Fruit fly (Drosophila melanogaster): ENCODE measurements around the gene TTLL15.

TTLL15 gene

DNA sequence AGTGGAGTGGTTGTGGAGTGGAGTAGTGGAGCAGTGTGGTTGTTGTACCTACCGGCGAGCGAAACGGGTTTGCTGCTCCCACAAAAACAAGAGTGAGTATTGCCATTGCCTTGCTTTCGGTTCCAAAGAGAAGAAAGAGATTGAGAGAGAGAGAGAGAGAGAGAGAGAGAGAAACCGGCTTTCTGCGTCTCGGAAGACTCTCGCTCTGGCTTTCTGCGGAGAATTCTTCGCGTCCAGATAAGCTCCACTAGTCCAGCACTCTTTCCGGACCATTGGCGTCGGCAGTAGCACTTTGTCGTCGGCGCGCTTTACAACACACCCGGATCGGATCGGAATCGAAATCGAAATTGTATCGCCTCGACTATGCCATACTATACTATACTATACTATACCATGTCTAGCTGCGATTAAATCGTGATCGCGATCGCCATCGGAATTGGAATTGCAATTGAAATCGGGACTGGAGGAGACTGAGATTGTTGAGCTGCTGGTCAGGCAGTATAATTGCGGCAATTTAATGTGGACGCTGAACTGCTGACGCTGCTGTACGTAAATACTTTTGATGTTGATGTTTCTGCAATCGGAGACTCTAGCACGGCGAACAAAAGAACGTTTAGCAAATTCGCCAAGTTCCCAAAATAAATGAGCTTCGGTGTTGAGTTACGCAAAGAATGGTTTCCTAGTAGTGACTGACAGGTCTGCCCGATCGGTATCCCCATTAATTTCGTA lies 11.9 kb downstream of the TTLL15 start, which contains the start of gene Cad86C:
TSS of gene Cad86C (plus strand) at position 284 of the 729 bp plus-strand sequence.
- peak; percentile 93 for TF ChIP-seq Dif (GFP tag; optimal IDR thresholded peaks at IDR 0.05; ENCODE audit: partially characterized antibody)
- TF ChIP-seq Hnf4 (GFP tag; optimal IDR thresholded peaks at IDR 0.05) = no peak
- peak; percentile 93 for TF ChIP-seq Vsx2 (GFP tag; optimal IDR thresholded peaks at IDR 0.05; ENCODE audit: partially characterized antibody)
- peak; percentile 25 for TF ChIP-seq Hr83 (GFP tag; optimal IDR thresholded peaks at IDR 0.05; ENCODE audit: poor library complexity, severe bottlenecking)
- TF ChIP-seq rgr (GFP tag; optimal IDR thresholded peaks at IDR 0.05) = peak; percentile 6
- peak; percentile 33 for TF ChIP-seq h (GFP tag; optimal IDR thresholded peaks at IDR 0.05)
- peak; percentile 11 for TF ChIP-seq sage (GFP tag; optimal IDR thresholded peaks at IDR 0.05)
- TF ChIP-seq CG9705 (GFP tag; optimal IDR thresholded peaks at IDR 0.05) = no peak
- no peak for TF ChIP-seq fru (GFP tag; optimal IDR thresholded peaks at IDR 0.05)
- peak; percentile 28 for TF ChIP-seq brk (GFP tag; optimal IDR thresholded peaks at IDR 0.05)
- no peak for TF ChIP-seq Sp1 (GFP tag; optimal IDR thresholded peaks at IDR 0.05)
- no peak for TF ChIP-seq tai (GFP tag; optimal IDR thresholded peaks at IDR 0.05)
- no peak for TF ChIP-seq psq (GFP tag; optimal IDR thresholded peaks at IDR 0.05)
- TF ChIP-seq CrebA (GFP tag; optimal IDR thresholded peaks at IDR 0.05; ENCODE audit: borderline replicate concordance) = peak; percentile 4
- peak; percentile 67 for TF ChIP-seq Rel (GFP tag; optimal IDR thresholded peaks at IDR 0.05)
- no peak for TF ChIP-seq Rel (tag; optimal IDR thresholded peaks at IDR 0.05)
- peak; percentile 77 to 93 for TF ChIP-seq dl (GFP tag; optimal IDR thresholded peaks at IDR 0.05; ENCODE audit: insufficient read depth in 1 of 2, partially characterized antibody in 2 of 2)

DNA sequence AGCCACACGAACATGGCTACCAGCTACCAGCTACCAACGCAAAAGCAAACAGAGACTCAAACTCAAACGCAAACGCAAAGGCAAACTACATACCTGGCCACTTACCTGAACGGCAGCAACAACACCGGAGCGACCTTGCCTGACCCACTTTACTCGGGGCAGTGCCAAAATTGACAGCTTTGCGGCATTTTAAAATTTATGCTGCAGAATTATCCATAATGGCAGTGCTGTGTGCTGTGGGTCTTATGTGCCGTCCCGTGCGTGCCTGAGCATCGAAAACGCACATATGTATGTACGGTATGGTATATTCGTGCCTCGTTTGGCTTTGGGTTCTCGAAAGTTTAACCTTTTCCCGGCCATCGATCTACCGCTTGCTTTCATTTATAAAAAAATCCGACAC lies 13.6 kb downstream of the TTLL15 start:
- TF ChIP-seq Jra (GFP tag; optimal IDR thresholded peaks at IDR 0.05) (no peak), Rel (GFP tag; optimal IDR thresholded peaks at IDR 0.05) (peak; percentile 8), Rel (tag; optimal IDR thresholded peaks at IDR 0.05) (no peak)

DNA sequence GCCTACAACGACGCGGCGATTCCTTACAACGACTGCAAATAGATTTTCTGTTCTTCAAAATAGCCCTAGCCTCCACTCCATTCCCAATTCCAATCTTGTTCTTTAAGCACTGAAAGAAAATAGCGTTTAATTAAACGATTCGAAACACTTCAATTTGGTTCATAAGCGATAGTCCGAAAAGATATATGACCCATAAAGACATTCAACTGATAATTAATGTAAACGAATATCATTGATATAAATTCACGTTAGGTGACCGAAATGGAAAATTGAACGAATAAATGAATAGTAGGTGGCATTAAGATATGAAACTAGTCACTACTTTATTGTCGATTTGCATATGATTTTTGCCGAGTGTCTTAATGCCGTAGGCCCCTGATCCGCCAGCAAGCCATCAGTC lies 14.7 kb downstream of the TTLL15 start:
- TF ChIP-seq usp (GFP tag; optimal IDR thresholded peaks at IDR 0.05) (no peak), h (GFP tag; optimal IDR thresholded peaks at IDR 0.05) (no peak), Hnf4 (GFP tag; optimal IDR thresholded peaks at IDR 0.05) (no peak), Dfd (GFP tag; optimal IDR thresholded peaks at IDR 0.05) (no peak), Dif (GFP tag; optimal IDR thresholded peaks at IDR 0.05; ENCODE audit: partially characterized antibody) (no peak), brk (GFP tag; optimal IDR thresholded peaks at IDR 0.05) (no peak), tai (GFP tag; optimal IDR thresholded peaks at IDR 0.05) (no peak), CrebA (GFP tag; optimal IDR thresholded peaks at IDR 0.05; ENCODE audit: borderline replicate concordance) (no peak), CG9705 (GFP tag; optimal IDR thresholded peaks at IDR 0.05) (no peak), foxo (GFP tag; optimal IDR thresholded peaks at IDR 0.05) (no peak), woc (GFP tag; optimal IDR thresholded peaks at IDR 0.05) (no peak), pan (optimal IDR thresholded peaks at IDR 0.05) (no peak), fru (GFP tag; optimal IDR thresholded peaks at IDR 0.05) (no peak), rgr (GFP tag; optimal IDR thresholded peaks at IDR 0.05) (no peak), Abd-B (GFP tag; optimal IDR thresholded peaks at IDR 0.05) (no peak), dl (GFP tag; optimal IDR thresholded peaks at IDR 0.05; ENCODE audit: insufficient read depth in 1 of 2, partially characterized antibody in 2 of 2) (no peak), HLH106 (tag; optimal IDR thresholded peaks at IDR 0.05) (no peak), psq (GFP tag; optimal IDR thresholded peaks at IDR 0.05) (no peak)

DNA sequence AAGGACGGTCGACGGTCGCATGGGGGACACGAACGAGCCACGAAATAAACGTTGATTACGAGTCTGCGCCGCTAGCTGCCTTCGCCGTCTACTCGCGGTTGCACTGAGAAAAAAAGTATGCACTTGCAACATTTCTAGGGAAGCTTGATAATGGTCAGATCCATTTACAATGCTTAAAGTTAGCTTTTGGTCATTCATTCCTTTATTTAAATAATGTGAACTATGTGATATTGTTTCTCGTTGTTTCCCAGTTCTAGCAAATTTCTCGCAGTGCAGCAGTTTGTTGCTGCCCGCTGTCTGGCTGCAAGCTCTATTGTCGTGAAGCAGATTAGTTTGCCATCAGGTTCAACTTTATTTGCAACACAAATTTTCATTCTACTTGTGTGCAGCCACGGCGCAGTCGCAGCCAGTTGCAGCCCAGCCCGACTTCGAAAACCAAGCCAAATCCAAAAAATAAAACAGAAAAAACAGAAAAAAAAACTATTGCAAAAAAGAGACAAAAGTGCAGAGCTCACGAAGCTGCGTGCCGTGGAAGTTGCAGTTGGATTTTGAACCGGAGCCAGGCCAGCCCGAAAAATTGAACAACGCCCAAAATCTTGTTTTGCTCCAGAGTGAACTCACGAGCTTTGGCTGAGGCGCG lies 17.6 kb downstream of the TTLL15 start:
- peak in 1 of 2 experiments; percentile 47 for TF ChIP-seq foxo (GFP tag; optimal IDR thresholded peaks at IDR 0.05)
- TF ChIP-seq dmrt93B (GFP tag; optimal IDR thresholded peaks at IDR 0.05) = peak; percentile 9
- TF ChIP-seq fru (GFP tag; optimal IDR thresholded peaks at IDR 0.05) = peak; percentile 34
- peak; percentile 47 for TF ChIP-seq h (GFP tag; optimal IDR thresholded peaks at IDR 0.05)
- peak; percentile 7 for TF ChIP-seq HLH106 (tag; optimal IDR thresholded peaks at IDR 0.05)
- no peak for TF ChIP-seq CrebA (GFP tag; optimal IDR thresholded peaks at IDR 0.05; ENCODE audit: borderline replicate concordance)

DNA sequence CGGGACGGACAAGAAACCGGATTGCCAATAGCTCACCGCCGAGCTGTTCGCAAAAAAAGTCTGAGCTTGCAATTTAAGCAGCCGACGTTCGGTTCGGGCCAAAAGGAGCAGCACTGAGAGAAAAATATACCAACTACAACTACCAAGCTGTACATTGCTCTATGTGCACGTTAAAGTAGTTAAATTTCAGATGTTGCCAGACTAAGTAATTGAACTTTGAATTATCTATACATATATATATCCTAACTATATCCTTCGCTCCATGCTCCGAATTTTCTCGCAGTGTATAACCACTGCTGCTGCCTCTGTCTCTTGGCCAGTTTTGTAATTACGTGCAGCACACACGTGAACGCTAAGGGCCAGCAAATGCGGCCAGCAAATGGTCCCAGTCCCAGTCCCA lies 19.8 kb downstream of the TTLL15 start:
- TF ChIP-seq Dif (GFP tag; optimal IDR thresholded peaks at IDR 0.05; ENCODE audit: partially characterized antibody) (no peak), Hr83 (GFP tag; optimal IDR thresholded peaks at IDR 0.05; ENCODE audit: poor library complexity, severe bottlenecking) (peak; percentile 63), Vsx2 (GFP tag; optimal IDR thresholded peaks at IDR 0.05; ENCODE audit: partially characterized antibody) (peak; percentile 6), fru (GFP tag; optimal IDR thresholded peaks at IDR 0.05) (peak; percentile 96), Abd-B (GFP tag; optimal IDR thresholded peaks at IDR 0.05) (no peak), dl (GFP tag; optimal IDR thresholded peaks at IDR 0.05; ENCODE audit: insufficient read depth in 1 of 2, partially characterized antibody in 2 of 2) (no peak), tai (GFP tag; optimal IDR thresholded peaks at IDR 0.05) (peak; percentile 75), lola (GFP tag; optimal IDR thresholded peaks at IDR 0.05) (no peak), rgr (GFP tag; optimal IDR thresholded peaks at IDR 0.05) (peak; percentile 95), h (GFP tag; optimal IDR thresholded peaks at IDR 0.05) (peak; percentile 97), Rel (GFP tag; optimal IDR thresholded peaks at IDR 0.05) (peak; percentile 90), Rel (tag; optimal IDR thresholded peaks at IDR 0.05) (peak; percentile 70), N (GFP tag; optimal IDR thresholded peaks at IDR 0.05) (no peak), psq (GFP tag; optimal IDR thresholded peaks at IDR 0.05) (peak; percentile 92), CG32264 (GFP tag; optimal IDR thresholded peaks at IDR 0.05) (peak; percentile 86), dsf (GFP tag; optimal IDR thresholded peaks at IDR 0.05; ENCODE audit: borderline replicate concordance) (peak; percentile 57), br (GFP tag; optimal IDR thresholded peaks at IDR 0.05) (peak; percentile 94), jim (GFP tag; optimal IDR thresholded peaks at IDR 0.05) (no peak), dmrt93B (GFP tag; optimal IDR thresholded peaks at IDR 0.05) (peak; percentile 89), ey (GFP tag; optimal IDR thresholded peaks at IDR 0.05) (peak; percentile 90), brk (GFP tag; optimal IDR thresholded peaks at IDR 0.05) (peak; percentile 95), Hnf4 (GFP tag; optimal IDR thresholded peaks at IDR 0.05) (peak; percentile 90), CG9705 (GFP tag; optimal IDR thresholded peaks at IDR 0.05) (peak; percentile 90), pan (optimal IDR thresholded peaks at IDR 0.05) (no peak), Myc (optimal IDR thresholded peaks at IDR 0.05) (no peak), usp (GFP tag; optimal IDR thresholded peaks at IDR 0.05) (no peak), Dfd (GFP tag; optimal IDR thresholded peaks at IDR 0.05) (no peak)
